Fruit fly (Drosophila melanogaster): ENCODE data around the gene CG43055.

DNA sequence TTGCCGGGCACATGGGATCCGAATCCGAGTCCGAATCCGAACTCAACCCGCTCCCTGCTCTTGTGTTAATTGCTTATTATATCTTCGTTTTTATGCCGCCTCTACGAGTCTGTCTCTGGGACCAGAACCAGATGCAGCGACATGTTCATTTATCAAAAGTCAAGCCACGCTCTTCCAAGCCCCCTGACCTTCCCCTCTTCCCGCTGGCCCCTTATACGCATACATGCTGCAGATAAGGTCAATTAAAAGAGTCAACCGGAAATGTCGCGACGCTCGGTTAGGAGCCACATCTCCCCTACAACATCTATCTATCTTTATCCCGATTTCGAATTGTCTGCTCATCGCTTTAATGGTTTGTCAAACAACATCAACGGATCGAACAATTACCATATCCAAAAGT, 33.2 kb upstream of the CG43055 start:
- TF ChIP-seq OdsH (GFP tag; optimal IDR thresholded peaks at IDR 0.05), result no peak
- TF ChIP-seq Abd-B (GFP tag; optimal IDR thresholded peaks at IDR 0.05), result no peak
- no peak for TF ChIP-seq Dfd (GFP tag; optimal IDR thresholded peaks at IDR 0.05)
- TF ChIP-seq psq (GFP tag; optimal IDR thresholded peaks at IDR 0.05), result no peak
- TF ChIP-seq pan (optimal IDR thresholded peaks at IDR 0.05), result no peak
- no peak for TF ChIP-seq br (GFP tag; optimal IDR thresholded peaks at IDR 0.05)
- no peak for TF ChIP-seq Sp1 (GFP tag; optimal IDR thresholded peaks at IDR 0.05)
- no peak for TF ChIP-seq sv (GFP tag; optimal IDR thresholded peaks at IDR 0.05)
- TF ChIP-seq usp (GFP tag; optimal IDR thresholded peaks at IDR 0.05), result no peak
- TF ChIP-seq Hr78 (GFP tag; optimal IDR thresholded peaks at IDR 0.05), result no peak
- no peak for TF ChIP-seq lola (GFP tag; optimal IDR thresholded peaks at IDR 0.05)
- TF ChIP-seq fru (GFP tag; optimal IDR thresholded peaks at IDR 0.05), result no peak
- TF ChIP-seq N (GFP tag; optimal IDR thresholded peaks at IDR 0.05), result no peak
- TF ChIP-seq foxo (GFP tag; optimal IDR thresholded peaks at IDR 0.05), result no peak
